Fruit fly (Drosophila melanogaster): ENCODE data around the gene CG7320.

DNA sequence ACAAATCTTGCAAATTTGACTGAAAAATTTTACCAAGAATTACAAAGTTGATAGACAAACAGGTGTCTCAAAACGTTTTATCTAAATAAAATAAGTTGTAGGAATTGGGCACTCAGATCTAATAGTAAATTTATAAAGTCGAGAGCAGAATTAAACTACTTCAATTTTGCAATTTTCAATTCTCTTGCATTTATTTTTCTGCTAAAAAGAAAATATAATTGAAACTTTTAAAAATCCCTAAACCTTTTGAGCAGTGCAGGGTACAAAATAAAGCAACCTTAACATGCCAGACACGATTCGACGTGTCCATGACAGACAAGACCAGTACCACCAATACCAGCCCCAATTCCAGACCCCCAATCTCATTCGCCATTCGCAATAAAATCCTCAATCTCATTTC lies 7.7 kb upstream of the CG7320 start:
- TF ChIP-seq psq (optimal IDR thresholded peaks at IDR 0.05) (no peak), Myc (optimal IDR thresholded peaks at IDR 0.05) (no peak)
